Fruit fly (Drosophila melanogaster) whole organism, prepupa: ENCODE data around the gene CG2962.

ENCODE experiments used
- Blimp-1 ChIP-seq: fragments of 200-800 bp; sonication (Bioruptor generic); optimal IDR thresholded peaks from 3 replicates; lab custom pipeline; 2017; ENCODE audit warnings: missing biosample characterization, missing genetic modification characterization, mild to moderate bottlenecking, moderate library complexity, missing genetic modification reagents
- CG10631 ChIP-seq: fragments of 200-800 bp; sonication (Bioruptor generic); optimal IDR thresholded peaks from 2 replicates; lab custom pipeline; 2016; ENCODE audit warnings: missing biosample characterization, missing genetic modification characterization
- CG10669 ChIP-seq: fragments of 200-800 bp; sonication (Bioruptor generic); optimal IDR thresholded peaks from 3 replicates; lab custom pipeline; 2018; ENCODE audit warnings: missing biosample characterization, mild to moderate bottlenecking, missing genetic modification characterization, moderate library complexity
- CG11294 ChIP-seq: fragments of 200-800 bp; sonication (Bioruptor generic); IDR thresholded peaks from 2 replicates; pipeline ENCODE4 v1.3.6; 2022; ENCODE audit warnings: missing biosample characterization, missing genetic modification characterization
- CG11762 ChIP-seq: fragments of 200-800 bp; sonication (Bioruptor generic); optimal IDR thresholded peaks from 3 replicates; lab custom pipeline; 2016; ENCODE audit warnings: missing biosample characterization, missing genetic modification characterization; ENCODE audit not compliant: insufficient read depth
- CG11902 ChIP-seq: fragments of 200-800 bp; sonication (Bioruptor generic); optimal IDR thresholded peaks from 3 replicates; lab custom pipeline; 2016; ENCODE audit warnings: missing biosample characterization, missing genetic modification characterization
- CG15336 ChIP-seq: fragments of 200-800 bp; sonication (Bioruptor generic); IDR thresholded peaks from 2 replicates; pipeline ENCODE4 v1.3.6; 2022; ENCODE audit warnings: missing biosample characterization, missing genetic modification characterization
- CG1621 ChIP-seq: fragments of 200-800 bp; sonication (Bioruptor generic); optimal IDR thresholded peaks from 3 replicates; lab custom pipeline; 2018; ENCODE audit warnings: missing biosample characterization, mild to moderate bottlenecking, missing genetic modification characterization
- CG16779 ChIP-seq: fragments of 200-800 bp; sonication (Bioruptor generic); optimal IDR thresholded peaks from 3 replicates; lab custom pipeline; 2017; ENCODE audit warnings: missing biosample characterization, mild to moderate bottlenecking, missing genetic modification characterization
- CG3032 ChIP-seq: fragments of 200-800 bp; optimal IDR thresholded peaks from 2 replicates; lab custom pipeline; 2019; ENCODE audit warnings: missing biosample characterization, mild to moderate bottlenecking, missing genetic modification characterization, moderate library complexity
- CG31627 ChIP-seq: fragments of 200-800 bp; sonication (Bioruptor generic); optimal IDR thresholded peaks from 3 replicates; lab custom pipeline; 2016; ENCODE audit warnings: missing biosample characterization, missing genetic modification characterization
- CG32006 ChIP-seq: fragments of 200-800 bp; sonication (Bioruptor generic); optimal IDR thresholded peaks from 3 replicates; lab custom pipeline; 2017; ENCODE audit warnings: missing biosample characterization, mild to moderate bottlenecking, missing genetic modification characterization
- CG34406 ChIP-seq: fragments of 200-800 bp; sonication (Bioruptor generic); optimal IDR thresholded peaks from 3 replicates; lab custom pipeline; 2016; ENCODE audit warnings: missing biosample characterization, missing genetic modification characterization
- CG3919 ChIP-seq: fragments of 200-800 bp; sonication (Bioruptor generic); optimal IDR thresholded peaks from 3 replicates; lab custom pipeline; 2016; ENCODE audit warnings: missing biosample characterization, missing genetic modification characterization
- CG4318 ChIP-seq: fragments of 200-800 bp; sonication (Bioruptor generic); optimal IDR thresholded peaks from 3 replicates; lab custom pipeline; 2017; ENCODE audit warnings: missing biosample characterization, mild to moderate bottlenecking, missing genetic modification characterization
- CG6163 ChIP-seq: fragments of 200-800 bp; sonication (Bioruptor generic); IDR thresholded peaks from 3 replicates; pipeline ENCODE4 v1.3.6; 2022; ENCODE audit warnings: missing biosample characterization, missing genetic modification characterization
- CG6792 ChIP-seq: fragments of 200-800 bp; sonication (Bioruptor generic); optimal IDR thresholded peaks from 3 replicates; lab custom pipeline; 2016; ENCODE audit warnings: missing biosample characterization, missing genetic modification characterization
- CG6854 ChIP-seq: fragments of 200-800 bp; sonication (Bioruptor generic); optimal IDR thresholded peaks from 2 replicates; lab custom pipeline; 2017; ENCODE audit warnings: missing biosample characterization, mild to moderate bottlenecking, missing genetic modification characterization
- CG7368 ChIP-seq: fragments of 200-800 bp; sonication (Bioruptor generic); optimal IDR thresholded peaks from 3 replicates; lab custom pipeline; 2016; ENCODE audit warnings: missing biosample characterization, missing genetic modification characterization
- CG8119 ChIP-seq: fragments of 200-800 bp; sonication (Bioruptor generic); IDR thresholded peaks from 3 replicates; pipeline ENCODE4 v1.3.6; 2022; ENCODE audit warnings: missing biosample characterization, missing genetic modification characterization
- CG8319 ChIP-seq: fragments of 200-800 bp; sonication (Bioruptor generic); optimal IDR thresholded peaks from 3 replicates; lab custom pipeline; 2016; ENCODE audit warnings: missing biosample characterization, missing genetic modification characterization
- CG8632 ChIP-seq: fragments of 200-800 bp; sonication (Bioruptor generic); optimal IDR thresholded peaks from 3 replicates; lab custom pipeline; 2016; ENCODE audit warnings: missing biosample characterization, missing genetic modification characterization
- Eip78C ChIP-seq: fragments of 200-800 bp; sonication (Bioruptor generic); peaks from one replicate; lab custom pipeline; 2016; ENCODE audit warnings: missing biosample characterization, missing genetic modification characterization
- Eip93F ChIP-seq: fragments of 200-800 bp; sonication (Bioruptor generic); optimal IDR thresholded peaks from 2 replicates; lab custom pipeline; 2016; ENCODE audit warnings: missing biosample characterization, mild to moderate bottlenecking, missing genetic modification characterization
- Ets21C ChIP-seq: fragments of 200-800 bp; sonication (Bioruptor generic); optimal IDR thresholded peaks from 3 replicates; lab custom pipeline; 2016; ENCODE audit warnings: missing biosample characterization, missing genetic modification characterization
- Ets96B ChIP-seq: fragments of 200-800 bp; optimal IDR thresholded peaks from 2 replicates; lab custom pipeline; 2019; ENCODE audit warnings: missing biosample characterization, mild to moderate bottlenecking, missing genetic modification characterization, moderate library complexity
- Gug ChIP-seq: fragments of 200-800 bp; sonication (Bioruptor generic); IDR thresholded peaks from 2 replicates; pipeline ENCODE4 v1.3.6; 2022; ENCODE audit warnings: missing biosample characterization, missing genetic modification characterization
- Hr39 ChIP-seq: fragments of 200-800 bp; sonication (Bioruptor generic); optimal IDR thresholded peaks from 2 replicates; lab custom pipeline; 2016; ENCODE audit warnings: missing biosample characterization, missing genetic modification characterization
- Hr4 ChIP-seq: fragments of 200-800 bp; sonication (Bioruptor generic); optimal IDR thresholded peaks from 3 replicates; lab custom pipeline; 2016; ENCODE audit warnings: missing biosample characterization, missing genetic modification characterization
- Lpt ChIP-seq: fragments of 200-800 bp; sonication (Bioruptor generic); optimal IDR thresholded peaks from 3 replicates; lab custom pipeline; 2016; ENCODE audit warnings: missing biosample characterization, missing genetic modification characterization
- Met ChIP-seq: fragments of 200-800 bp; sonication (Bioruptor generic); optimal IDR thresholded peaks from 3 replicates; lab custom pipeline; 2016; ENCODE audit warnings: missing biosample characterization, missing genetic modification characterization
- OdsH ChIP-seq: fragments of 200-800 bp; sonication (Bioruptor generic); optimal IDR thresholded peaks from 3 replicates; lab custom pipeline; 2016; ENCODE audit warnings: missing biosample characterization, missing genetic modification characterization
- Smox ChIP-seq: fragments of 200-800 bp; sonication (Bioruptor generic); optimal IDR thresholded peaks from 3 replicates; lab custom pipeline; 2016; ENCODE audit warnings: missing biosample characterization, missing genetic modification characterization
- Sox14 ChIP-seq: fragments of 200-800 bp; sonication (Bioruptor generic); optimal IDR thresholded peaks from 3 replicates; lab custom pipeline; 2016; ENCODE audit warnings: missing biosample characterization, missing genetic modification characterization
- Sox15 ChIP-seq: fragments of 200-800 bp; sonication (Bioruptor generic); optimal IDR thresholded peaks from 3 replicates; lab custom pipeline; 2016; ENCODE audit warnings: missing biosample characterization, missing genetic modification characterization
- achi ChIP-seq: fragments of 200-800 bp; sonication (Bioruptor generic); optimal IDR thresholded peaks from 3 replicates; lab custom pipeline; 2016; ENCODE audit warnings: missing biosample characterization, missing genetic modification characterization
- acj6 ChIP-seq: fragments of 200-800 bp; sonication (Bioruptor generic); optimal IDR thresholded peaks from 3 replicates; lab custom pipeline; 2016; ENCODE audit warnings: missing biosample characterization, missing genetic modification characterization
- cyc ChIP-seq: fragments of 200-800 bp; sonication (Bioruptor generic); optimal IDR thresholded peaks from 3 replicates; lab custom pipeline; 2016; ENCODE audit warnings: missing biosample characterization, missing genetic modification characterization
- dac ChIP-seq: fragments of 200-800 bp; sonication (Bioruptor generic); optimal IDR thresholded peaks from 2 replicates; lab custom pipeline; 2017; ENCODE audit warnings: missing biosample characterization, mild to moderate bottlenecking, missing genetic modification characterization
- dsx ChIP-seq: fragments of 200-800 bp; optimal IDR thresholded peaks from 3 replicates; lab custom pipeline; 2019; ENCODE audit warnings: missing biosample characterization, mild to moderate bottlenecking, missing genetic modification characterization, moderate library complexity; ENCODE audit not compliant: poor library complexity, severe bottlenecking
- eg ChIP-seq: fragments of 200-800 bp; sonication (Bioruptor generic); IDR thresholded peaks from 3 replicates; pipeline ENCODE4 v1.3.6; 2022; ENCODE audit warnings: missing biosample characterization, missing genetic modification characterization
- esn ChIP-seq: fragments of 200-800 bp; sonication (Bioruptor generic); optimal IDR thresholded peaks from 2 replicates; lab custom pipeline; 2016; ENCODE audit warnings: missing biosample characterization, mild to moderate bottlenecking, missing genetic modification characterization, moderate library complexity
- fd59A ChIP-seq: fragments of 200-800 bp; sonication (Bioruptor generic); optimal IDR thresholded peaks from 2 replicates; lab custom pipeline; 2017; ENCODE audit warnings: missing biosample characterization, mild to moderate bottlenecking, missing genetic modification characterization, missing genetic modification reagents
- fd85E ChIP-seq: fragments of 200-800 bp; sonication (Bioruptor generic); optimal IDR thresholded peaks from 3 replicates; lab custom pipeline; 2016; ENCODE audit warnings: missing biosample characterization, missing genetic modification characterization
- fkh ChIP-seq: fragments of 200-800 bp; sonication (Bioruptor generic); optimal IDR thresholded peaks from 3 replicates; lab custom pipeline; 2017; ENCODE audit warnings: missing biosample characterization, mild to moderate bottlenecking, missing genetic modification characterization, moderate library complexity
- net ChIP-seq: fragments of 200-800 bp; sonication (Bioruptor generic); optimal IDR thresholded peaks from 3 replicates; lab custom pipeline; 2016; ENCODE audit warnings: missing biosample characterization, missing genetic modification characterization
- pdm3 ChIP-seq: fragments of 200-800 bp; sonication (Bioruptor generic); optimal IDR thresholded peaks from 3 replicates; lab custom pipeline; 2016; ENCODE audit warnings: missing biosample characterization, missing genetic modification characterization
- salr ChIP-seq, 2 experiments: fragments of 200-800 bp; sonication (Bioruptor generic); optimal IDR thresholded peaks; 3 replicates each; lab custom pipeline; 2016 to 2018; ENCODE audit warnings: missing biosample characterization in 2 of 2, missing genetic modification characterization in 2 of 2, mild to moderate bottlenecking in 1 of 2
- spab ChIP-seq: fragments of 200-800 bp; sonication (Bioruptor generic); optimal IDR thresholded peaks from 2 replicates; lab custom pipeline; 2017; ENCODE audit warnings: missing biosample characterization, mild to moderate bottlenecking, missing genetic modification characterization, missing genetic modification reagents
- ss ChIP-seq, 2 experiments: fragments of 200-800 bp; sonication (Bioruptor generic); optimal IDR thresholded peaks; 2 replicates in 1 of 2; 3 replicates in 1 of 2; lab custom pipeline; 2017 to 2018; ENCODE audit warnings: mild to moderate bottlenecking in 2 of 2, missing biosample characterization in 2 of 2, missing genetic modification characterization in 2 of 2, moderate library complexity in 1 of 2
- svp ChIP-seq: fragments of 200-800 bp; sonication (Bioruptor generic); peaks from one replicate; lab custom pipeline; 2016; ENCODE audit warnings: missing biosample characterization, missing genetic modification characterization
- topi ChIP-seq: fragments of 200-800 bp; sonication (Bioruptor generic); optimal IDR thresholded peaks from 3 replicates; lab custom pipeline; 2016; ENCODE audit warnings: missing biosample characterization, missing genetic modification characterization

Gene CG2962

DNA sequence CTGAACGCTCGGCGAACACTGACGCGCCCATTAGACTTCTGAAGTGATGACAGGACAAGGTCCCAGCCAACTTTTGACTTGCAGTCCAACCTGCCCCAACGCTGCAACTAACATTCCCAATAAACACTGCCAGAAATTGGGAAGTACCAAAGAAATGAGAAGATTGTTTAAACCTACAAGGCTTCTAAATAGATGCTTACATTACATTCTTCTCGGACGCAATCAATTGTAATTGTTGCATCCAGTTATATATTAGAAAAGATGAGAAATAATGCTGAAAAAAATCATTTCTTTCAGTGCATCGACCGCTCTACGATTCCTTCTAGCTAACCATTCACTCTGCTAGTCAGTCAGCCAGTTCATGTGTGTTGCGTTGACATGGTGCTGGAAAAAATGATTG is 13.8 kb downstream of the CG2962 start:
- TF ChIP-seq CG6854 (no peak), eg (GFP tag; lab: Robert Waterston, UW) (0 out of 3 replicates have a peak, but pooled peaks have one; percentile 24), fd59A (peak; percentile 40), CG16779 (tag; lab: Kevin White, UChicago) (no peak), net (GFP tag; lab: Kevin White, UChicago) (peak; percentile 37), ss (GFP tag; optimal IDR thresholded peaks at IDR 0.05; lab: Kevin White, UChicago) (peak; percentile 28 to 36), Ets96B (peak; percentile 57), CG15336 (GFP tag; lab: Robert Waterston, UW) (peak; percentile 42; the same call in 1 of the 2 replicates), Hr39 (GFP tag; lab: Kevin White, UChicago) (peak; percentile 39), spab (GFP tag; lab: Kevin White, UChicago) (peak; percentile 36), CG6792 (GFP tag; lab: Kevin White, UChicago) (peak; percentile 41), CG8632 (GFP tag; lab: Kevin White, UChicago) (peak; percentile 14), Blimp-1 (GFP tag; lab: Kevin White, UChicago) (no peak), salr (GFP tag; optimal IDR thresholded peaks at IDR 0.05; lab: Kevin White, UChicago) (peak; percentile 8 to 32), svp (GFP tag; lab: Kevin White, UChicago) (peak; percentile 30), CG7368 (GFP tag; lab: Kevin White, UChicago) (peak; percentile 12), CG8119 (peak; percentile 39; the same call in 1 of the 3 replicates), acj6 (GFP tag; lab: Kevin White, UChicago) (peak; percentile 48), dac (GFP tag; lab: Kevin White, UChicago) (no peak), Met (GFP tag; lab: Kevin White, UChicago) (peak; percentile 10), Lpt (GFP tag; lab: Kevin White, UChicago) (peak; percentile 39), Sox15 (GFP tag; lab: Kevin White, UChicago) (no peak), CG32006 (GFP tag; lab: Kevin White, UChicago) (peak; percentile 52), esn (GFP tag; lab: Kevin White, UChicago) (peak; percentile 26), achi (peak; percentile 21), Eip78C (GFP tag; lab: Kevin White, UChicago) (peak; percentile 79), fkh (GFP tag; lab: Kevin White, UChicago) (no peak), Hr4 (GFP tag; lab: Kevin White, UChicago) (peak; percentile 23), CG11902 (no peak), Ets21C (GFP tag; lab: Kevin White, UChicago) (no peak), CG10631 (GFP tag; lab: Kevin White, UChicago) (peak; percentile 56), Smox (GFP tag; lab: Kevin White, UChicago) (peak; percentile 4), CG4318 (peak; percentile 18), Gug (GFP tag; lab: Robert Waterston, UW) (no peak), topi (GFP tag; lab: Kevin White, UChicago) (peak; percentile 29), CG3919 (GFP tag; lab: Kevin White, UChicago) (peak; percentile 55), CG3032 (tag; lab: Kevin White, UChicago) (peak; percentile 23), dsx (GFP tag; lab: Kevin White, UChicago) (peak; percentile 36), CG11762 (GFP tag; lab: Kevin White, UChicago) (peak; percentile 9), CG10669 (GFP tag; lab: Kevin White, UChicago) (peak; percentile 51), CG8319 (GFP tag; lab: Kevin White, UChicago) (no peak), Sox14 (peak; percentile 38), CG11294 (GFP tag; lab: Robert Waterston, UW) (no peak), cyc (peak; percentile 26), CG34406 (peak; percentile 16), CG6163 (no peak; the same call in 2 of the 3 replicates), fd85E (GFP tag; lab: Kevin White, UChicago) (no peak), CG1621 (tag; lab: Kevin White, UChicago) (peak; percentile 43), Eip93F (GFP tag; lab: Kevin White, UChicago) (no peak), OdsH (GFP tag; lab: Kevin White, UChicago) (peak; percentile 52), CG31627 (peak; percentile 21), pdm3 (GFP tag; lab: Kevin White, UChicago) (peak; percentile 46)
